Worm (Caenorhabditis elegans): ENCODE data around the gene nhr-180.

- peak; percentile 38 for TF ChIP-seq nhr-11 (tag; optimal IDR thresholded peaks at IDR 0.05)
- no peak for TF ChIP-seq ceh-28 (tag; optimal IDR thresholded peaks at IDR 0.05)
- TF ChIP-seq elt-3 (tag; optimal IDR thresholded peaks at IDR 0.05): no peak
- TF ChIP-seq daf-12 (tag; optimal IDR thresholded peaks at IDR 0.05): no peak
- no peak for TF ChIP-seq nhr-237 (tag; optimal IDR thresholded peaks at IDR 0.05)
- TF ChIP-seq ztf-11 (tag; optimal IDR thresholded peaks at IDR 0.05): no peak
- TF ChIP-seq snpc-4 (tag; optimal IDR thresholded peaks at IDR 0.05): no peak
- no peak for TF ChIP-seq pha-4 (tag; optimal IDR thresholded peaks at IDR 0.05)
- TF ChIP-seq nhr-77 (tag; optimal IDR thresholded peaks at IDR 0.05): no peak
- no peak for TF ChIP-seq nhr-28 (tag; optimal IDR thresholded peaks at IDR 0.05)
Measured at ce11 chrV:617917-618316, 49.4 kb downstream of the nhr-180 start.
